Worm (Caenorhabditis elegans): Measurements from ENCODE around the gene R148.7.

R148.7 gene

ce11 chrIII:3174985-3175384, 23.2 kb downstream of the R148.7 start, which contains the start of gene R148.3 (continued):
- no peak for TF ChIP-seq sma-9 (GFP tag; optimal IDR thresholded peaks at IDR 0.05)
- no peak for TF ChIP-seq sma-9 (tag; optimal IDR thresholded peaks at IDR 0.05)
- TF ChIP-seq nhr-77 (tag; optimal IDR thresholded peaks at IDR 0.05), result no peak
- TF ChIP-seq ZK546.5 (tag; optimal IDR thresholded peaks at IDR 0.05), result no peak
- TF ChIP-seq elt-1 (tag; optimal IDR thresholded peaks at IDR 0.05), result no peak
- peak; percentile 62 for TF ChIP-seq F13H6.1 (tag; optimal IDR thresholded peaks at IDR 0.05)
- no peak for TF ChIP-seq alr-1 (tag; optimal IDR thresholded peaks at IDR 0.05)
- TF ChIP-seq snpc-4 (tag; optimal IDR thresholded peaks at IDR 0.05), result peak; percentile 15
- peak; percentile 17 for TF ChIP-seq sma-3 (GFP tag; optimal IDR thresholded peaks at IDR 0.05)
- no peak for TF ChIP-seq ceh-82 (tag; optimal IDR thresholded peaks at IDR 0.05)

- TF ChIP-seq gmeb-1 (tag; optimal IDR thresholded peaks at IDR 0.05), result no peak
- no peak for TF ChIP-seq elt-1 (tag; optimal IDR thresholded peaks at IDR 0.05)
- no peak for TF ChIP-seq C34F6.9 (tag; optimal IDR thresholded peaks at IDR 0.05)
- TF ChIP-seq egl-27 (tag; optimal IDR thresholded peaks at IDR 0.05), result no peak
- TF ChIP-seq lsy-2 (tag; optimal IDR thresholded peaks at IDR 0.05), result no peak
- no peak for TF ChIP-seq lin-13 (GFP tag; optimal IDR thresholded peaks at IDR 0.05)
- no peak for TF ChIP-seq nhr-77 (tag; optimal IDR thresholded peaks at IDR 0.05)
- TF ChIP-seq peb-1 (tag; optimal IDR thresholded peaks at IDR 0.05), result no peak
- TF ChIP-seq snpc-4 (tag; optimal IDR thresholded peaks at IDR 0.05), result no peak
- no peak for TF ChIP-seq ZK546.5 (tag; optimal IDR thresholded peaks at IDR 0.05)
Observed at ce11 chrIII:3171382-3171781, 26.8 kb downstream of the R148.7 start, which contains the start of gene R148.4. R148.4 (plus strand) TSS chrIII:3171592.

- no peak for TF ChIP-seq R02D3.7 (tag; optimal IDR thresholded peaks at IDR 0.05)
- TF ChIP-seq ztf-4 (tag; optimal IDR thresholded peaks at IDR 0.05), result no peak
- no peak for TF ChIP-seq elt-3 (tag; optimal IDR thresholded peaks at IDR 0.05)
- TF ChIP-seq lin-11 (tag; optimal IDR thresholded peaks at IDR 0.05), result no peak
- no peak for TF ChIP-seq unc-62 (GFP tag; optimal IDR thresholded peaks at IDR 0.05)
- TF ChIP-seq skn-1 (tag; optimal IDR thresholded peaks at IDR 0.05), result no peak
- no peak for TF ChIP-seq nhr-6 (tag; optimal IDR thresholded peaks at IDR 0.05)
- no peak for TF ChIP-seq egl-27 (tag; optimal IDR thresholded peaks at IDR 0.05)
- no peak for TF ChIP-seq ZK546.5 (tag; optimal IDR thresholded peaks at IDR 0.05)
- TF ChIP-seq ztf-11 (tag; optimal IDR thresholded peaks at IDR 0.05), result no peak
- TF ChIP-seq fos-1 (tag; optimal IDR thresholded peaks at IDR 0.05), result no peak
- TF ChIP-seq sem-4 (tag; optimal IDR thresholded peaks at IDR 0.05), result no peak
- no peak for TF ChIP-seq gmeb-1 (tag; optimal IDR thresholded peaks at IDR 0.05)
Observed at ce11 chrIII:3170538-3170937, 27.7 kb downstream of the R148.7 start.

ce11 chrIII:3169279-3169678, 28.9 kb downstream of the R148.7 start:
- TF ChIP-seq crh-2 (tag; optimal IDR thresholded peaks at IDR 0.05), result no peak

ce11 chrIII:3165309-3165708, 32.9 kb downstream of the R148.7 start, which contains the start of gene R148.5:
R148.5 (plus strand) TSS chrIII:3165639.
- TF ChIP-seq crh-2 (tag; optimal IDR thresholded peaks at IDR 0.05), result no peak
- TF ChIP-seq alr-1 (tag; optimal IDR thresholded peaks at IDR 0.05), result no peak
- no peak for TF ChIP-seq mbf-1 (tag; optimal IDR thresholded peaks at IDR 0.05)
- TF ChIP-seq blmp-1 (tag; optimal IDR thresholded peaks at IDR 0.05; ENCODE audit: insufficient read depth), result no peak
- no peak for TF ChIP-seq ceh-16 (tag; optimal IDR thresholded peaks at IDR 0.05)
- no peak for TF ChIP-seq nhr-237 (tag; optimal IDR thresholded peaks at IDR 0.05)
- TF ChIP-seq nhr-77 (tag; optimal IDR thresholded peaks at IDR 0.05), result no peak
- no peak for TF ChIP-seq nhr-21 (tag; optimal IDR thresholded peaks at IDR 0.05)
- TF ChIP-seq nhr-12 (tag; optimal IDR thresholded peaks at IDR 0.05), result no peak
- TF ChIP-seq elt-1 (tag; optimal IDR thresholded peaks at IDR 0.05), result no peak
- no peak for TF ChIP-seq aly-2 (tag; optimal IDR thresholded peaks at IDR 0.05)
- TF ChIP-seq sma-9 (GFP tag; optimal IDR thresholded peaks at IDR 0.05), result no peak
- no peak for TF ChIP-seq sma-9 (tag; optimal IDR thresholded peaks at IDR 0.05)
- TF ChIP-seq nhr-10 (tag; optimal IDR thresholded peaks at IDR 0.05), result no peak
- TF ChIP-seq ztf-11 (tag; optimal IDR thresholded peaks at IDR 0.05), result no peak
- no peak for TF ChIP-seq F13H6.1 (tag; optimal IDR thresholded peaks at IDR 0.05)
- no peak for TF ChIP-seq nhr-6 (tag; optimal IDR thresholded peaks at IDR 0.05)
- no peak for TF ChIP-seq lin-39 (tag; optimal IDR thresholded peaks at IDR 0.05)
- no peak for TF ChIP-seq Y55F3AM.14 (GFP tag; optimal IDR thresholded peaks at IDR 0.05)
